Worm (Caenorhabditis elegans) whole organism, late embryonic: ENCODE measurements around the gene C01G10.5.

Experiments used
- F13H6.1 ChIP-seq: sonication (generic microtip); optimal IDR thresholded peaks from 2 replicates; lab custom pipeline; 2016; ENCODE audit warnings: missing genetic modification characterization, missing compliant biosample characterization
- K02D7.2 ChIP-seq: sonication (generic microtip); optimal IDR thresholded peaks from 2 replicates; lab custom pipeline; 2017; ENCODE audit warnings: mild to moderate bottlenecking, missing genetic modification characterization, missing compliant biosample characterization
- T23F11.4 ChIP-seq: fragments of 200-800 bp; sonication (Bioruptor generic); optimal IDR thresholded peaks from 2 replicates; lab custom pipeline; 2018; ENCODE audit warnings: mild to moderate bottlenecking, missing genetic modification characterization, missing compliant biosample characterization
- Y22D7AL.16 ChIP-seq: sonication (generic microtip); optimal IDR thresholded peaks from 2 replicates; lab custom pipeline; 2016; ENCODE audit warnings: missing genetic modification characterization, missing compliant biosample characterization
- ceh-14 ChIP-seq: sonication (generic microtip); optimal IDR thresholded peaks from 2 replicates; lab custom pipeline; 2016; ENCODE audit warnings: missing genotype, missing genetic modification characterization, missing compliant biosample characterization
- ceh-18 ChIP-seq: sonication (generic microtip); optimal IDR thresholded peaks from 2 replicates; lab custom pipeline; 2016; ENCODE audit warnings: missing genetic modification characterization, missing compliant biosample characterization
- ceh-19 ChIP-seq: fragments of 200-800 bp; sonication (Bioruptor generic); optimal IDR thresholded peaks from 2 replicates; lab custom pipeline; 2018; ENCODE audit warnings: mild to moderate bottlenecking, missing genetic modification characterization, missing compliant biosample characterization
- ceh-2 ChIP-seq: sonication (generic microtip); optimal IDR thresholded peaks from 2 replicates; lab custom pipeline; 2016; ENCODE audit warnings: missing genotype, missing genetic modification characterization, missing compliant biosample characterization
- ceh-34 ChIP-seq: sonication (generic microtip); optimal IDR thresholded peaks from 2 replicates; lab custom pipeline; 2016; ENCODE audit warnings: mild to moderate bottlenecking, missing genetic modification characterization, missing compliant biosample characterization
- ceh-45 ChIP-seq: fragments of 200-800 bp; sonication (Bioruptor generic); IDR thresholded peaks from 2 replicates; pipeline ENCODE4 v1.3.6; 2022; ENCODE audit warnings: missing genetic modification reagents, missing genetic modification characterization, missing compliant biosample characterization
- ceh-48 ChIP-seq: sonication (generic microtip); optimal IDR thresholded peaks from 2 replicates; lab custom pipeline; 2016; ENCODE audit warnings: missing genetic modification characterization, inconsistent platforms, missing compliant biosample characterization
- ceh-9 ChIP-seq: sonication (generic microtip); optimal IDR thresholded peaks from 2 replicates; lab custom pipeline; 2016; ENCODE audit warnings: mild to moderate bottlenecking, missing genetic modification characterization, inconsistent platforms, missing compliant biosample characterization
- che-1 ChIP-seq: sonication (generic microtip); optimal IDR thresholded peaks from 2 replicates; lab custom pipeline; 2016; ENCODE audit warnings: mild to moderate bottlenecking, missing genetic modification characterization, missing compliant biosample characterization
- dmd-4 ChIP-seq: sonication (generic microtip); optimal IDR thresholded peaks from 2 replicates; lab custom pipeline; 2016; ENCODE audit warnings: borderline replicate concordance, missing genetic modification characterization, missing compliant biosample characterization
- dve-1 ChIP-seq: sonication (generic microtip); optimal IDR thresholded peaks from 2 replicates; lab custom pipeline; 2017; ENCODE audit warnings: antibody characterized with exemption, mild to moderate bottlenecking, missing genetic modification characterization, missing compliant biosample characterization
- elt-2 ChIP-seq: sonication (generic microtip); optimal IDR thresholded peaks from 2 replicates; lab custom pipeline; 2016; ENCODE audit warnings: missing genetic modification reagents, missing genetic modification characterization, missing compliant biosample characterization
- elt-4 ChIP-seq: sonication (generic microtip); optimal IDR thresholded peaks from 2 replicates; lab custom pipeline; 2016; ENCODE audit warnings: missing genetic modification characterization, missing compliant biosample characterization
- eyg-1 ChIP-seq: sonication (generic microtip); optimal IDR thresholded peaks from 2 replicates; lab custom pipeline; 2016; ENCODE audit warnings: missing genotype, missing genetic modification characterization, missing compliant biosample characterization
- hlh-15 ChIP-seq: sonication (generic microtip); optimal IDR thresholded peaks from 2 replicates; lab custom pipeline; 2016; ENCODE audit warnings: missing genetic modification characterization, missing compliant biosample characterization
- hlh-6 ChIP-seq: sonication (generic microtip); optimal IDR thresholded peaks from 2 replicates; lab custom pipeline; 2016; ENCODE audit warnings: missing genotype, missing genetic modification characterization, missing compliant biosample characterization
- hlh-8 ChIP-seq: sonication (generic microtip); optimal IDR thresholded peaks from 2 replicates; lab custom pipeline; 2016; ENCODE audit warnings: missing genotype, missing genetic modification characterization, missing compliant biosample characterization
- madf-2 ChIP-seq: sonication (generic microtip); optimal IDR thresholded peaks from 2 replicates; lab custom pipeline; 2017; ENCODE audit warnings: missing genetic modification characterization, missing compliant biosample characterization
- nfya-1 ChIP-seq: sonication (generic microtip); optimal IDR thresholded peaks from 2 replicates; lab custom pipeline; 2017; ENCODE audit warnings: missing genetic modification characterization, mild to moderate bottlenecking, missing compliant biosample characterization, antibody characterized with exemption, moderate library complexity
- nhr-11 ChIP-seq: fragments of 150-350 bp; optimal IDR thresholded peaks from 2 replicates; lab custom pipeline; 2014; ENCODE audit warnings: missing biosample characterization, missing genetic modification characterization
- nhr-232 ChIP-seq: sonication (generic microtip); optimal IDR thresholded peaks from 2 replicates; lab custom pipeline; 2016; ENCODE audit warnings: missing genetic modification characterization, missing compliant biosample characterization
- odd-2 ChIP-seq: sonication (generic microtip); optimal IDR thresholded peaks from 2 replicates; lab custom pipeline; 2017; ENCODE audit warnings: antibody characterized with exemption, mild to moderate bottlenecking, missing genetic modification characterization, missing compliant biosample characterization
- pag-3 ChIP-seq: sonication (generic microtip); optimal IDR thresholded peaks from 2 replicates; lab custom pipeline; 2016; ENCODE audit warnings: missing compliant biosample characterization, missing genetic modification characterization, borderline replicate concordance
- pax-1 ChIP-seq: fragments of 150-350 bp; optimal IDR thresholded peaks from 2 replicates; lab custom pipeline; 2014; ENCODE audit warnings: missing biosample characterization, missing genetic modification characterization
- pha-2 ChIP-seq: sonication (generic microtip); optimal IDR thresholded peaks from 2 replicates; lab custom pipeline; 2017; ENCODE audit warnings: mild to moderate bottlenecking, missing genetic modification characterization, missing compliant biosample characterization
- pqm-1 ChIP-seq: sonication (generic microtip); optimal IDR thresholded peaks from 2 replicates; lab custom pipeline; 2016; ENCODE audit warnings: missing genetic modification characterization, missing compliant biosample characterization
- ref-2 ChIP-seq: sonication (generic microtip); optimal IDR thresholded peaks from 2 replicates; lab custom pipeline; 2016; ENCODE audit warnings: missing genetic modification characterization, missing compliant biosample characterization
- rnt-1 ChIP-seq: sonication (generic microtip); optimal IDR thresholded peaks from 2 replicates; lab custom pipeline; 2016; ENCODE audit warnings: missing genetic modification characterization, missing compliant biosample characterization
- sox-2 ChIP-seq: fragments of 200-800 bp; sonication (Bioruptor generic); IDR thresholded peaks from 2 replicates; pipeline ENCODE4 v1.3.6; 2022; ENCODE audit warnings: missing genetic modification reagents, missing genetic modification characterization, missing compliant biosample characterization
- syd-9 ChIP-seq: sonication (generic microtip); optimal IDR thresholded peaks from 2 replicates; lab custom pipeline; 2016; ENCODE audit warnings: mild to moderate bottlenecking, missing genetic modification characterization, moderate library complexity, missing compliant biosample characterization
- tbx-2 ChIP-seq: sonication (generic microtip); optimal IDR thresholded peaks from 2 replicates; lab custom pipeline; 2016; ENCODE audit warnings: missing genetic modification characterization, missing compliant biosample characterization
- unc-42 ChIP-seq: sonication (generic microtip); optimal IDR thresholded peaks from 2 replicates; lab custom pipeline; 2016; ENCODE audit warnings: missing genotype, missing genetic modification characterization, missing compliant biosample characterization
- zip-5 ChIP-seq: sonication (generic microtip); optimal IDR thresholded peaks from 2 replicates; lab custom pipeline; 2016; ENCODE audit warnings: missing genetic modification characterization, missing compliant biosample characterization
- ztf-16 ChIP-seq: sonication (generic microtip); optimal IDR thresholded peaks from 2 replicates; lab custom pipeline; 2017; ENCODE audit warnings: missing genetic modification characterization, missing compliant biosample characterization

C01G10.5 gene

DNA sequence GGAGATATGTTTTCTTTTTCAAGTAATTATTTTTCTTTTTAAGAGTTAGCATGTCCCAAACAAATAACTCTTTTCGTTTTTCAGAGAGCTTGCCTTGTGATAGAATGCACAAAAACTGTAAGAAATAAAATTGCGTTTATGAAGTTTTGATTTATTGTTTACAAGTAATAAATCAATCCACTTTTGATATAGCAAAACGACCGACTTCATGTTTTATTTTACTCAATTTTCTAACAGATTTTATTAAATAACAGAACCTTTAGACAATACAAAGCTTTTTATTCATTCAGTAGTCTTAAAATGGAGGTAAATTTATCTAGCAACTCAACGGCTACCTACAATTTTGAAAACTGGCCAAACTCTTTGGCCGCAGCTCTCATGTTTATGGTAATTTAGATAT lies 5.4 kb upstream of the C01G10.5 start, which contains the start of gene srx-78:
Gene srx-78 (plus strand): TSS at position 301 of the 400 bp plus-strand sequence.
- no peak for TF ChIP-seq ceh-19 (GFP tag; lab: Kevin White, UChicago)
- TF ChIP-seq unc-42 (tag; lab: Kevin White, UChicago): no peak
- no peak for TF ChIP-seq ceh-18 (tag; lab: Kevin White, UChicago)
- no peak for TF ChIP-seq tbx-2 (tag; lab: Kevin White, UChicago)
- no peak for TF ChIP-seq pag-3 (tag; lab: Kevin White, UChicago)
- TF ChIP-seq ceh-9: no peak
- TF ChIP-seq zip-5 (tag; lab: Kevin White, UChicago): no peak
- no peak for TF ChIP-seq ceh-48
- no peak for TF ChIP-seq hlh-6
- TF ChIP-seq pha-2 (tag; lab: Kevin White, UChicago): no peak

DNA sequence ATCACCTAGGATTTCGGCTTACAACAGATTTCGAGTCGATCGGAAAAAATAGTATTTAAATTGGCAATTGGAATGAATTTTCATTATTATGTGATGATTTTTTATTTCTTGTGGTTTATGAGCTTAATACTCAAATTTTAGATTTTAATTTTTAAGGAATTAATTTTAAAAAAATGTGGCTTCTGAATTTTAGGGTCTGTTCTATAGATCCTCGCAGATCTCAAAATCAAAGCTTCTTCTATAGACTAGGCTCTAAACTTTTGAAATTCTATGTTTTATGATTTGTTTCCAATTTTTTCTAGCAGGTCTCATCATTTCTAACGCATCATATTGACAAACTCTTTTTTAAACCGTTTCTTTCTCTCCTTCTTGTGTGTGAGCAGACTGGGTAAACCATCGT lies 3.3 kb upstream of the C01G10.5 start, which contains the start of gene txt-12:
Gene txt-12 (plus strand): TSS at position 301 of the 400 bp plus-strand sequence.
- TF ChIP-seq hlh-8 (no peak), ztf-16 (tag; lab: Kevin White, UChicago) (no peak), madf-2 (tag; lab: Kevin White, UChicago) (no peak), ceh-34 (no peak), ceh-2 (no peak), ref-2 (tag; lab: Kevin White, UChicago) (no peak), nhr-11 (tag; lab: Kevin White, UChicago) (no peak), syd-9 (tag; lab: Kevin White, UChicago) (no peak), ceh-45 (GFP tag; lab: Robert Waterston, UW) (no peak), Y22D7AL.16 (tag; lab: Kevin White, UChicago) (no peak), sox-2 (GFP tag; lab: Robert Waterston, UW) (no peak), unc-42 (tag; lab: Kevin White, UChicago) (no peak), nhr-232 (tag; lab: Kevin White, UChicago) (no peak)
- TF ChIP-seq, all 69 proteins: peak for 0

DNA sequence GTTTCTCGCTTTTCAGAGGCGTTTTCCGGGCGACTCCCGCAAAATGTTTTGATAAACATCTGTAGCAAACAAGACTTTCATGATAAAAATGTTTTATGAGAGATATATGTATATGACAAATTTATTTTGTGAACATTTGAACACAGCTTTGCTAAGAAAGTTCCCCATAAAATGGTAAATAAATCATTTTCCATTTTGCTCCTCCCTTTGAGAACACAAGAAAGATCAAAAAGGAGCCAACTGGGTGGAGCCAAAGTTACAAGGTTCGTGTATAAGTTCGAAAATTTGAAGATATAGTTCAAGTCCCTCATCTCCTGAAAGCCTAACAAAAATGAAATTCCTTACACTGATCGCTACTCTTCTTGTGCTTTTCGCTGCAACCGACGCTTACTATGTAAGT lies 1.1 kb upstream of the C01G10.5 start, which contains the start of gene C01G10.17:
Gene C01G10.17 (plus strand): TSS at position 301 of the 400 bp plus-strand sequence.
- TF ChIP-seq T23F11.4 (GFP tag; lab: Kevin White, UChicago): no peak
- no peak for TF ChIP-seq nhr-11 (tag; lab: Kevin White, UChicago)
- no peak for TF ChIP-seq ztf-16 (tag; lab: Kevin White, UChicago)
- TF ChIP-seq F13H6.1 (tag; lab: Kevin White, UChicago): no peak
- TF ChIP-seq pax-1 (tag; lab: Kevin White, UChicago): no peak
- no peak for TF ChIP-seq elt-4 (tag; lab: Kevin White, UChicago)
- no peak for TF ChIP-seq ceh-19 (GFP tag; lab: Kevin White, UChicago)
- no peak for TF ChIP-seq che-1
- TF ChIP-seq odd-2 (tag; lab: Kevin White, UChicago): no peak

DNA sequence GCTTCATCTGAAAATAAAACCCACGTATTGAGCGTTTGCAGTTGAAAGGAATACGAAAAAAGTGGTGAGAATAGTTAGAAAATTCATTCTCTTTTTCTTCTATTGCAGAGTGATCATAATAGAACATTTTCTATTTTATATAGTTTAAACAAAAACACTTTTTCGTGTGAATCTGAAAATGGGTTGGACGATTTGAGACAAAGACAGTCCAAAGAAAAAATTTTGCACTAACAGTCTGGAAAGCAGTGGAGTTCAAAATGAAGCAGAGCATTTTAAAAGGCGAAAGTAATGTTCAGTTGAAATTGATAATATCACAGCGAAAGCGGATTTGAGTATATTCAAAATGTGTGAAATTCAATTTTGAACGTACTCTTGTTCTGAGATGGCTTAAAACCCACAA lies 725 bp downstream of the C01G10.5 start, which contains the start of gene C01G10.18:
Gene C01G10.18 (minus strand): TSS at position 101 of the 400 bp plus-strand sequence.
- TF ChIP-seq pqm-1 (tag; lab: Kevin White, UChicago): no peak
- no peak for TF ChIP-seq nfya-1
- TF ChIP-seq K02D7.2: no peak
- no peak for TF ChIP-seq rnt-1 (tag; lab: Kevin White, UChicago)

DNA sequence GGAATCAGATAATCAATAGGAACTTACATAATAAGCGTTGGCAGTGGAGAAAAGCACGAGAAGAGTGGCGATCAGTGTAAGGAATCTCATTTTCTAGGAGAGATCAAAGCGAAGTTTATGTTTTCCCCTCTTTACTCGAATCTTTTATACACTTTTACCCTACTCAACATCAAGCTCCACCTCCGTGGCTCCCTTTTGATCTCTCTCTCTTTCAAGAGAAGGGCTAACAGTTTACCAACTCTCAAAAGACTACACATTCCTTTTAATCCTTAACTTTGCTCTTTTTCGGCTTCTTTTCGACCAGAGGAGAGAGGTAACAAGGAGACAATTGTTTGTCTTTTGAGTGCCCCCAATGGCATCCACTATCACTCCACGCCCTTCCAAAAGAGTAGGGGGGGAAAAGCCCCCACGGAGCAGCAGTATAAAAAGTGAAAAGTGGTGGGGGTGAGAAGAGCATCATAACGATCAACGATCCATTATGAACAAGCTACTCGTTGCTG lies 2.1 kb downstream of the C01G10.5 start, which contains the start of the genes C01G10.15 and C01G10.6:
Gene C01G10.15 (minus strand): TSS at position 101 of the 500 bp plus-strand sequence.
Gene C01G10.6 (plus strand): TSS at position 450 of the 500 bp plus-strand sequence.
- TF ChIP-seq hlh-15 (tag; lab: Kevin White, UChicago) (no peak), syd-9 (tag; lab: Kevin White, UChicago) (no peak), dve-1 (tag; lab: Kevin White, UChicago) (no peak), eyg-1 (tag; lab: Kevin White, UChicago) (no peak), hlh-6 (no peak), elt-2 (no peak), ceh-14 (tag; lab: Kevin White, UChicago) (no peak), dmd-4 (no peak), K02D7.2 (no peak), tbx-2 (tag; lab: Kevin White, UChicago) (no peak)
